Worm (Caenorhabditis elegans) whole organism, L2 larva: ENCODE results near the gene M88.3.

Source experiments
- R02D3.7 ChIP-seq: fragments of 150-350 bp; optimal IDR thresholded peaks from 2 replicates; lab custom pipeline; 2014; ENCODE audit warnings: missing biosample characterization, missing genetic modification characterization
- aly-2 ChIP-seq: fragments of 150-350 bp; optimal IDR thresholded peaks from 2 replicates; lab custom pipeline; 2014; ENCODE audit warnings: missing biosample characterization, missing genetic modification characterization
- blmp-1 ChIP-seq: sonication (generic microtip); optimal IDR thresholded peaks from 2 replicates; lab custom pipeline; 2017; ENCODE audit warnings: missing genetic modification characterization, mild to moderate bottlenecking, missing compliant biosample characterization, antibody characterized with exemption, moderate library complexity; ENCODE audit not compliant: insufficient read depth
- ceh-82 ChIP-seq: fragments of 150-350 bp; optimal IDR thresholded peaks from 2 replicates; lab custom pipeline; 2014; ENCODE audit warnings: missing biosample characterization, missing genetic modification characterization
- egl-27 ChIP-seq: sonication (generic microtip); optimal IDR thresholded peaks from 3 replicates; lab custom pipeline; 2017; ENCODE audit warnings: missing biosample characterization, missing genetic modification reagents, missing genetic modification characterization
- elt-3 ChIP-seq: sonication (generic microtip); optimal IDR thresholded peaks from 2 replicates; lab custom pipeline; 2017; ENCODE audit warnings: missing biosample characterization, missing genetic modification characterization
- nhr-11 ChIP-seq: fragments of 150-350 bp; optimal IDR thresholded peaks from 2 replicates; lab custom pipeline; 2014; ENCODE audit warnings: missing biosample characterization, missing genetic modification characterization
- nhr-6 ChIP-seq: fragments of 150-350 bp; optimal IDR thresholded peaks from 2 replicates; lab custom pipeline; 2014; ENCODE audit warnings: missing biosample characterization, missing genetic modification characterization
- sem-4 ChIP-seq: fragments of 150-350 bp; optimal IDR thresholded peaks from 2 replicates; lab custom pipeline; 2014; ENCODE audit warnings: missing biosample characterization, missing genetic modification reagents, missing genetic modification characterization
- snpc-4 ChIP-seq: fragments of 150-350 bp; optimal IDR thresholded peaks from 2 replicates; lab custom pipeline; 2014; ENCODE audit warnings: missing biosample characterization, missing genetic modification characterization

DNA sequence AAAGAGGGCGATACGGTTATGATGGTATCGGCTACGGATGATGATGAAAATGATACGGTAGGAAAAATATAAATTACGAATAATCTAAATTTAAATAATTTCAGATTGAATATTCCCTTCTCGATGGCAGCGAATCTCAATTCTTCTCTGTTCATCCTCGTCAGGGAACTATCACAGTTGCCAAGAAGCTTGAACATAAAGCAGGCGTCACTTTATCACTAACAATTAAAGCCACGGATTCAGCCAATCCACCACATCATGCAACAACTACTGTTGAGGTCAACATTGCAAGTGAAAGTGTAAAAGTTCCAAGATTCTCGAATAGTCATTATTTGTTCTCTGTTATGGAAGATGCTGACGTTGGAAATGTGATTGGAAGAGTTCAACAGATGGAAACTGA is 13.9 kb downstream of the M88.3 start:
- TF ChIP-seq egl-27 (tag; lab: Kevin White, UChicago) (no peak), aly-2 (tag; lab: Kevin White, UChicago) (no peak), nhr-6 (no peak), R02D3.7 (tag; lab: Kevin White, UChicago) (no peak), snpc-4 (tag; lab: Kevin White, UChicago) (no peak), sem-4 (tag; lab: Kevin White, UChicago) (no peak), nhr-11 (tag; lab: Kevin White, UChicago) (no peak), ceh-82 (tag; lab: Kevin White, UChicago) (no peak), blmp-1 (tag; lab: Kevin White, UChicago) (no peak), elt-3 (tag; lab: Kevin White, UChicago) (no peak)
